Worm (Caenorhabditis elegans) whole organism, early embryonic: ENCODE data around the gene col-174.

ENCODE experiments used
- ets-7 ChIP-seq: sonication (generic microtip); optimal IDR thresholded peaks from 2 replicates; lab custom pipeline; 2016; ENCODE audit warnings: missing genotype, missing genetic modification characterization, missing compliant biosample characterization
- hmg-4 ChIP-seq: fragments of 200-800 bp; sonication (Bioruptor generic); optimal IDR thresholded peaks from 2 replicates; lab custom pipeline; 2018; ENCODE audit warnings: mild to moderate bottlenecking, missing genetic modification characterization, missing compliant biosample characterization

DNA sequence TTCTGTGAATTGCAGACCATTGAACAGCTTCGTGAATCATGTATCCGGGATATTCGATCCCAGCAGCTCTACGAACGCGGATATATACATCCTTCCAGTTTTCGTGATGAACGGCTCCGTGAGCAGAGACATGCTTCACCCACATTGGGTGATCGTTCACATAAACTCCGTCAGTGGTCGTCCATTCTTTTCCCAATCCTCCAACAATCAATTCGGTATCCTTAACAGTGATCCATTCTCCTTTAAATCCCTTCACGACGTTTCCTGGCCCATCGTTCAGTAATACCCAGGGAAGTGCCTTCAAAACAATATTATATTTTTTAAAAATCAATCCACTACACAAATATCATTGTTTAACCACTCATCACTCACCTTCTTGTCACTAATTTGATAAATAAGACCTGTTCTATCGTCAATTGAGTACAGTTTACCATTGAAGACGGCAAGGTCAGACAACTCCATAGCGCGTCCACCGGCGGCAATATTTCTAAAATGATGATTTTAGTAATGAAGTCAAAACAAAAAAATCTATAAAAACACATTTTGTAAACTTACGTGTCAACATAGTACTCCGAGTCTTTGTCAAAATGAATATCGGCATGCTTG, 22.2 kb downstream of the col-174 start:
- TF ChIP-seq hmg-4 (GFP tag; lab: Kevin White, UChicago) (no peak), ets-7 (tag; lab: Kevin White, UChicago) (no peak)
